Fruit fly (Drosophila melanogaster): ENCODE measurements around the gene Pif1.

DNA sequence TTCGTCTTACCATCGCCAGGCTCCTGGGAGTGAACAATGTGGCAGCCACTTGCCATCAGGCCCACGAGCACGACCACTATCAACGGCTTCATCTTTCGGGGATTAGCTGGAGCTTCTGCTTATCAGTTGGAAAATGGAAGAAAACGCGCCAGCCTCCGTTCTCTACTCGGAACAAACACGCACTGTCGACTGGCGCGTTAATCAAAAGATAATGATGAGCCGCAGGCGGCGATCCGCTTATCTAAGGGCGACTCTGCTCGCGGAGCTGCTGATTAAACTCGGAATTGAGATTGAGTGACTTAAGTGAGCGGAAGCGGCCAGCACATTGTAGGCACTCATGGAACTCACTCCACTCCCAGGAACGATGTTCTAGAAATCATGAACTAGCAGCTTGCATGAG lies 8.0 kb downstream of the Pif1 start, which contains the start of gene CG3246:
- TF ChIP-seq CG8478 (optimal IDR thresholded peaks at IDR 0.05) (no peak), CTCF (optimal IDR thresholded peaks at IDR 0.05) (no peak)

Measured in S2 (cell line).